Worm (Caenorhabditis elegans) whole organism, L1 larva: ENCODE results near the gene F40G9.12.

Experiments used
- pqm-1 ChIP-seq: sonication (generic microtip); optimal IDR thresholded peaks from 3 replicates; lab custom pipeline; 2017; ENCODE audit warnings: missing biosample characterization, missing genetic modification characterization
- rnt-1 ChIP-seq: sonication (generic microtip); optimal IDR thresholded peaks from 2 replicates; lab custom pipeline; 2016; ENCODE audit warnings: mild to moderate bottlenecking, missing genetic modification characterization, moderate library complexity, missing compliant biosample characterization

ce11 chrIII:178126-178525 lies 6.5 kb downstream of the F40G9.12 start:
- TF ChIP-seq rnt-1 (tag; lab: Kevin White, UChicago): no peak
- TF ChIP-seq pqm-1: no peak
